Worm (Caenorhabditis elegans): ENCODE measurements around the gene str-144.

DNA sequence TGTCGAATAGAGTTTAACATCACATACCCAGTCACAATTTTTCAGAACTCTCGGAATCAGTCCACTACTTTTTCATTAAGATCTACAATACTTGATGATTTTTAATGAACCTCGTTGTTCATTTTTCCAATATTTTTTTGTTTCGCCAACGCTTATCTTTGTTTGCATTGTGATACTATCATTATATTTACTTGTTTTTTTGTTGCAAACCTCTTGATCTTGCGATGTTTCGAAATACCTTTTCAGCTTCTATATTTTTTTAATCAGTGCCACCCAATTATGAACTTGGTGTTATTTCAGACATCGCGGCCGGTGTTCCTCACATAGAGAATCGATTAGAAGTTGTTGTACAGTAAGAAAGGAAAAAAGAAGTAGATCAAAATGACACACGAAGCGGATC is 36.7 kb upstream of the str-144 start, which contains the start of gene myo-5:
- TF ChIP-seq fkh-10 (GFP tag; optimal IDR thresholded peaks at IDR 0.05) (no peak), ces-1 (GFP tag; optimal IDR thresholded peaks at IDR 0.05) (no peak), nhr-111 (GFP tag; optimal IDR thresholded peaks at IDR 0.05) (no peak), nhr-25 (tag; optimal IDR thresholded peaks at IDR 0.05; ENCODE audit: borderline replicate concordance, insufficient read depth) (no peak), Y48G9A.11 (GFP tag; IDR thresholded peaks at IDR 0.05) (no peak), egl-43 (GFP tag; IDR thresholded peaks at IDR 0.05) (no peak), ztf-7 (tag; optimal IDR thresholded peaks at IDR 0.05) (no peak)

Measured in whole organism, L4 larva.